Worm (Caenorhabditis elegans): ENCODE results near the gene C18A11.4.

DNA sequence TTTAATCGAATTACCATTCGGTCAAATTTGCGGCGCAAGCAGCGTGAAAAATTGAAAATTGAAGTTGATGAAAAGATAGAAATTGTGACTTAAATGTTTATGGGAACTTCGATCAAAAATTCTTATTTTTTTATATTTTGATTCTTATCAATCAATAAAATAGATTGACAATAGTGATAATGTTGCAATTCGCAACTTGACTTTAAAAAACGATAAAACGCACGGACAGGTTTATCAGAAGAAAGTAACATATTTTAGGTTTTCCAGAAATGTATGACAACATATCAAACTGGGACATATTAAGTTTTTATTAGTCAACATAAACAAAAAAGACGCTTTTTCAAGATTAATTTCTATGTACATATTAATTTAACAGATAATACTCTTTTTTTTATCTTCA, 38.0 kb downstream of the C18A11.4 start:
- TF ChIP-seq egl-27 (tag; optimal IDR thresholded peaks at IDR 0.05) (no peak), lsy-2 (tag; optimal IDR thresholded peaks at IDR 0.05) (no peak), ztf-11 (tag; optimal IDR thresholded peaks at IDR 0.05) (no peak), nhr-12 (tag; optimal IDR thresholded peaks at IDR 0.05) (no peak), nhr-11 (tag; optimal IDR thresholded peaks at IDR 0.05) (no peak), lin-39 (tag; optimal IDR thresholded peaks at IDR 0.05) (no peak)

All from whole organism, L2 larva.